Worm (Caenorhabditis elegans) whole organism, early embryonic: ENCODE measurements around the gene C28A5.2.
A peak's percentile ranks its signal among the peaks of the same experiment; 100 is the strongest.

Source experiments
- B0310.2 ChIP-seq: sonication (generic microtip); optimal IDR thresholded peaks from 2 replicates; lab custom pipeline; 2016; ENCODE audit warnings: mild to moderate bottlenecking, missing genetic modification characterization, missing compliant biosample characterization
- F13C5.2 ChIP-seq: sonication (generic microtip); optimal IDR thresholded peaks from 2 replicates; lab custom pipeline; 2017; ENCODE audit warnings: mild to moderate bottlenecking, missing genetic modification characterization, inconsistent platforms, missing compliant biosample characterization
- aly-1 ChIP-seq: sonication (generic microtip); optimal IDR thresholded peaks from 2 replicates; lab custom pipeline; 2016; ENCODE audit warnings: missing genetic modification characterization, missing compliant biosample characterization
- ama-1 ChIP-seq: fragments of 150-350 bp; optimal IDR thresholded peaks from 2 replicates; lab custom pipeline; 2014
- ceh-13 ChIP-seq: fragments of 200-800 bp; sonication (Bioruptor generic); optimal IDR thresholded peaks from 2 replicates; lab custom pipeline; 2018; ENCODE audit warnings: mild to moderate bottlenecking, missing genetic modification characterization, missing compliant biosample characterization
- ceh-36 ChIP-seq: sonication (generic microtip); optimal IDR thresholded peaks from 2 replicates; lab custom pipeline; 2016; ENCODE audit warnings: missing genetic modification characterization, inconsistent platforms, missing compliant biosample characterization
- ets-7 ChIP-seq: sonication (generic microtip); optimal IDR thresholded peaks from 2 replicates; lab custom pipeline; 2016; ENCODE audit warnings: missing genotype, missing genetic modification characterization, missing compliant biosample characterization
- flt-1 ChIP-seq: fragments of 200-800 bp; sonication (Bioruptor generic); IDR thresholded peaks from 2 replicates; pipeline ENCODE4 v1.3.6; 2022; ENCODE audit warnings: missing genetic modification characterization, missing compliant biosample characterization
- hmbx-1 ChIP-seq: sonication (generic microtip); optimal IDR thresholded peaks from 2 replicates; lab custom pipeline; 2016; ENCODE audit warnings: mild to moderate bottlenecking, missing genetic modification characterization, missing compliant biosample characterization
- hmg-4 ChIP-seq: fragments of 200-800 bp; sonication (Bioruptor generic); optimal IDR thresholded peaks from 2 replicates; lab custom pipeline; 2018; ENCODE audit warnings: mild to moderate bottlenecking, missing genetic modification characterization, missing compliant biosample characterization
- hnd-1 ChIP-seq: sonication (generic microtip); optimal IDR thresholded peaks from 2 replicates; lab custom pipeline; 2016; ENCODE audit warnings: missing genetic modification characterization, missing compliant biosample characterization
- pes-1 ChIP-seq: fragments of 200-800 bp; sonication (Bioruptor generic); IDR thresholded peaks from 2 replicates; pipeline ENCODE4 v1.3.6; 2022; ENCODE audit warnings: missing genetic modification reagents, missing genetic modification characterization, missing compliant biosample characterization
- scrt-1 ChIP-seq: fragments of 200-800 bp; sonication (Bioruptor generic); IDR thresholded peaks from 2 replicates; pipeline ENCODE4 v1.3.6; 2022; ENCODE audit warnings: missing genetic modification characterization, missing compliant biosample characterization
- sea-1 ChIP-seq: fragments of 200-800 bp; sonication (Bioruptor generic); conservative IDR thresholded peaks from 2 replicates; pipeline ENCODE4 v1.3.6; 2022; ENCODE audit warnings: missing genetic modification characterization, missing compliant biosample characterization
- tbx-11 ChIP-seq: fragments of 200-800 bp; sonication (Bioruptor generic); IDR thresholded peaks from 2 replicates; pipeline ENCODE4 v1.3.6; 2022; ENCODE audit warnings: missing genetic modification characterization, missing compliant biosample characterization
- tbx-37 ChIP-seq: fragments of 200-800 bp; sonication (Bioruptor generic); conservative IDR thresholded peaks from 2 replicates; pipeline ENCODE4 v1.3.6; 2022; ENCODE audit warnings: missing genetic modification reagents, missing genetic modification characterization, missing compliant biosample characterization
- tra-4 ChIP-seq: sonication (generic microtip); optimal IDR thresholded peaks from 2 replicates; lab custom pipeline; 2017; ENCODE audit warnings: missing genetic modification characterization, missing compliant biosample characterization

C28A5.2 gene

ce11 chrIII:4415135-4415534 lies 24.2 kb downstream of the C28A5.2 start, which contains the start of gene R07E5.11:
R07E5.11 (minus strand) TSS chrIII:4415235.
- TF ChIP-seq B0310.2 (tag; lab: Kevin White, UChicago) (no peak), tra-4 (tag; lab: Kevin White, UChicago) (no peak), ets-7 (tag; lab: Kevin White, UChicago) (no peak), tbx-37 (GFP tag; lab: Robert Waterston, UW) (no peak), hnd-1 (tag; lab: Kevin White, UChicago) (no peak), ceh-36 (tag; lab: Kevin White, UChicago) (no peak), hmbx-1 (tag; lab: Kevin White, UChicago) (no peak), ama-1 (lab: Kevin White, UChicago) (no peak), pes-1 (no peak), scrt-1 (GFP tag; lab: Robert Waterston, UW) (no peak), flt-1 (GFP tag; lab: Robert Waterston, UW) (no peak), sea-1 (GFP tag; lab: Robert Waterston, UW) (no peak), tbx-11 (GFP tag; lab: Robert Waterston, UW) (no peak), aly-1 (tag; lab: Kevin White, UChicago) (no peak)

- TF ChIP-seq aly-1 (tag; lab: Kevin White, UChicago), result peak; percentile 60
- TF ChIP-seq tbx-37 (GFP tag; lab: Robert Waterston, UW), result 0 out of 2 replicates have a peak, but pooled peaks have one; percentile 42
- TF ChIP-seq ceh-36 (tag; lab: Kevin White, UChicago), result peak; percentile 69
- TF ChIP-seq flt-1 (GFP tag; lab: Robert Waterston, UW), result peak; percentile 71
- peak; percentile 70; the same call in 1 of the 2 replicates for TF ChIP-seq tbx-11 (GFP tag; lab: Robert Waterston, UW)
- TF ChIP-seq hmg-4 (GFP tag; lab: Kevin White, UChicago), result peak; percentile 49
- peak; percentile 77 for TF ChIP-seq sea-1 (GFP tag; lab: Robert Waterston, UW)
- peak; percentile 9 for TF ChIP-seq ets-7 (tag; lab: Kevin White, UChicago)
- TF ChIP-seq hnd-1 (tag; lab: Kevin White, UChicago), result peak; percentile 21
- TF ChIP-seq scrt-1 (GFP tag; lab: Robert Waterston, UW), result peak; percentile 77
- peak; percentile 83 for TF ChIP-seq pes-1
Observed at ce11 chrIII:4414041-4414440, 25.3 kb downstream of the C28A5.2 start.

DNA sequence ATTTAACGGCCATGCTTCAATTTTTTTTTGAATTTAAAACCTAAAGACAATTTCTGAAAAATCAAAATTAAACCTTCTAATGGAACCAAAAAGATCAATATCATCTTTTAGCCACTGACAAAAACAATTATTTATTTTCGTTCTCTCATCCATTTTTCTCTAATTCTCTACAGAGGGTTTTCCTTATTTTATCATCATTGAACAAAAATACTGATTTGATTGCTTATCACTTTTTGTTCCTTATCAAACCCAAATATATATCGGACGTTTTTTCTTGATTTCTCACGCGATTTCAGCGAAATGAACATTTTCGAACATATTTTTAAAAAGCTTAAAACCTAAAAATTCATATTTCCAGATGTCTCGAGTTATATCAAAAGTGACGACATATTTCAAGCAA lies 26.2 kb downstream of the C28A5.2 start, which contains the start of gene mpc-1:
mpc-1 (plus strand) TSS at position 359 of the 400 bp plus-strand sequence.
- no peak for TF ChIP-seq ets-7 (tag; lab: Kevin White, UChicago)
- no peak for TF ChIP-seq F13C5.2 (tag; lab: Kevin White, UChicago)
- no peak for TF ChIP-seq ceh-36 (tag; lab: Kevin White, UChicago)
- no peak for TF ChIP-seq hmbx-1 (tag; lab: Kevin White, UChicago)
- TF ChIP-seq flt-1 (GFP tag; lab: Robert Waterston, UW), result no peak
- TF ChIP-seq hmg-4 (GFP tag; lab: Kevin White, UChicago), result no peak
- no peak for TF ChIP-seq tbx-11 (GFP tag; lab: Robert Waterston, UW)
- no peak for TF ChIP-seq hnd-1 (tag; lab: Kevin White, UChicago)
- no peak for TF ChIP-seq tra-4 (tag; lab: Kevin White, UChicago)
- no peak for TF ChIP-seq B0310.2 (tag; lab: Kevin White, UChicago)
- TF ChIP-seq ceh-13 (GFP tag; lab: Kevin White, UChicago), result no peak
- TF ChIP-seq pes-1, result no peak
- no peak for TF ChIP-seq scrt-1 (GFP tag; lab: Robert Waterston, UW)
- TF ChIP-seq sea-1 (GFP tag; lab: Robert Waterston, UW), result no peak

ce11 chrIII:4412108-4413009 lies 27.0 kb downstream of the C28A5.2 start:
- no peak for TF ChIP-seq tbx-11 (GFP tag; lab: Robert Waterston, UW)
- no peak for TF ChIP-seq ceh-36 (tag; lab: Kevin White, UChicago)

DNA sequence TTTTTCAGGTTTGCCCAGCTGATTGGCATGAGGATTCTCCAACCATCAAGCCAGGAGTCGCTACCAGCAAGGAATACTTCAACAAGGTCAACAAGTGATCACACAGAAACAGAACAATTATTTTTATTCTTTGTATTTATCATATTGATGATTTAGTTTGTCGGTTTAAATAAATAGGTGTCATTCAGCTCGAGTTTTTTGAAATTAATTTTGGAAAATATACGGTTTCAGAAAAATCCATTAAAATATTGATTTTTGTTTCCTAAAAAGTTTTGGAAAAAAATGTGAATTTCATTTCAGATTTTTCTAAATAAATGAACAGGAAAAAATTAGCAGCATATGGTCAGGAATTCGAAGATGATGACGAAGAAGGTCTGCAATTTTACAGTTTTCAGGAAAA lies 31.1 kb downstream of the C28A5.2 start, which contains the start of gene gpch-1:
gpch-1 (plus strand) TSS at position 301 of the 400 bp plus-strand sequence.
- TF ChIP-seq tbx-37 (GFP tag; lab: Robert Waterston, UW) (no peak), aly-1 (tag; lab: Kevin White, UChicago) (no peak), ceh-13 (GFP tag; lab: Kevin White, UChicago) (no peak), B0310.2 (tag; lab: Kevin White, UChicago) (no peak), scrt-1 (GFP tag; lab: Robert Waterston, UW) (no peak), hmbx-1 (tag; lab: Kevin White, UChicago) (no peak), ets-7 (tag; lab: Kevin White, UChicago) (no peak), sea-1 (GFP tag; lab: Robert Waterston, UW) (no peak), ceh-36 (tag; lab: Kevin White, UChicago) (no peak), F13C5.2 (tag; lab: Kevin White, UChicago) (no peak)

- no peak for TF ChIP-seq ceh-13 (GFP tag; lab: Kevin White, UChicago)
- TF ChIP-seq ets-7 (tag; lab: Kevin White, UChicago), result no peak
- no peak for TF ChIP-seq ceh-36 (tag; lab: Kevin White, UChicago)
- no peak for TF ChIP-seq sea-1 (GFP tag; lab: Robert Waterston, UW)
- TF ChIP-seq flt-1 (GFP tag; lab: Robert Waterston, UW), result no peak
- TF ChIP-seq tra-4 (tag; lab: Kevin White, UChicago), result no peak
Observed at ce11 chrIII:4407144-4407543, 32.2 kb downstream of the C28A5.2 start, which contains the start of gene prdx-3. prdx-3 (plus strand) TSS chrIII:4407444.

DNA sequence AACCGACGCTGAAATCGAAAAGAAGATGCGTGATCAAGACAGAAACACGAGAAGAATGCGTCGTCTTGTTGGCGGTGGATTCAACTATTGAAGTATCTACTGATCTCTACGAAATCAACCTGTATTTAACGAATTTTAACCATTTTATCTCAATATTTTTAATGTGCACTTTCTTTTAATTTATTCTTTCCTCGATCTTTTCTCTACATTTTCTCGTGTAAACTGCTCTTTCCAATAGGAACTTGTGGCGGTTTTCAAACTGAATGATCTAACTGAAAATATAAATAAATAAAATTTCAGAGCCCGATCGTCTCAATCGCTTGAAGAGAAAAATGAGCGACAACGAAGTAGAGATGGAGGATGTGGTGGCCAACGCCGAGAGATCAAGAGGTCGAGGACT lies 33.4 kb downstream of the C28A5.2 start, which contains the start of gene rnp-4:
rnp-4 (plus strand) TSS at position 301 of the 400 bp plus-strand sequence.
- TF ChIP-seq flt-1 (GFP tag; lab: Robert Waterston, UW), result no peak
- no peak for TF ChIP-seq ceh-36 (tag; lab: Kevin White, UChicago)
- no peak for TF ChIP-seq pes-1
- TF ChIP-seq ama-1 (lab: Kevin White, UChicago), result no peak
- TF ChIP-seq tbx-37 (GFP tag; lab: Robert Waterston, UW), result no peak
